Worm (Caenorhabditis elegans) whole organism, mixed stage, embryonic: ENCODE data around the gene lgc-32.

ENCODE experiments used
- ceh-39 ChIP-seq: fragments of 150-350 bp; optimal IDR thresholded peaks from 2 replicates; lab custom pipeline; 2014; ENCODE audit warnings: missing biosample characterization, missing genetic modification characterization
- elt-1 ChIP-seq: sonication (generic microtip); optimal IDR thresholded peaks from 2 replicates; lab custom pipeline; 2017; ENCODE audit warnings: missing genetic modification characterization, mild to moderate bottlenecking, missing compliant biosample characterization, antibody characterized with exemption, moderate library complexity, borderline replicate concordance; ENCODE audit not compliant: insufficient read depth
- lin-13 ChIP-seq: fragments of 150-350 bp; optimal IDR thresholded peaks from 2 replicates; lab custom pipeline; 2014; ENCODE audit warnings: missing biosample characterization, missing genetic modification characterization
- lin-32 ChIP-seq: fragments of 200-800 bp; sonication (Bioruptor generic); optimal IDR thresholded peaks from 2 replicates; lab custom pipeline; 2018; ENCODE audit warnings: mild to moderate bottlenecking, missing genetic modification characterization, missing compliant biosample characterization
- mab-5 ChIP-seq: fragments of 150-350 bp; optimal IDR thresholded peaks from 2 replicates; lab custom pipeline; 2014; ENCODE audit warnings: missing biosample characterization, missing genetic modification characterization
- nhr-12 ChIP-seq: fragments of 150-350 bp; optimal IDR thresholded peaks from 2 replicates; lab custom pipeline; 2014; ENCODE audit warnings: missing biosample characterization, missing genetic modification characterization
- nhr-237 ChIP-seq: fragments of 150-350 bp; optimal IDR thresholded peaks from 2 replicates; lab custom pipeline; 2014; ENCODE audit warnings: missing biosample characterization, missing genetic modification characterization
- nhr-28 ChIP-seq: fragments of 150-350 bp; optimal IDR thresholded peaks from 2 replicates; lab custom pipeline; 2014; ENCODE audit warnings: missing biosample characterization, missing genetic modification characterization
- pha-4 ChIP-seq: fragments of 150-350 bp; optimal IDR thresholded peaks from 2 replicates; lab custom pipeline; 2018; ENCODE audit warnings: missing biosample characterization, missing genetic modification reagents, missing genetic modification characterization
- sptf-1 ChIP-seq: sonication (generic microtip); optimal IDR thresholded peaks from 2 replicates; lab custom pipeline; 2017; ENCODE audit warnings: mild to moderate bottlenecking, missing genetic modification characterization, moderate library complexity, missing compliant biosample characterization
- unc-62 ChIP-seq: fragments of 150-350 bp; optimal IDR thresholded peaks from 2 replicates; lab custom pipeline; 2014; ENCODE audit warnings: missing biosample characterization, missing genetic modification reagents, missing genetic modification characterization
- ztf-11 ChIP-seq: fragments of 150-350 bp; optimal IDR thresholded peaks from 2 replicates; lab custom pipeline; 2014; ENCODE audit warnings: missing biosample characterization, missing genetic modification characterization

- TF ChIP-seq nhr-237 (tag; lab: Kevin White, UChicago) (no peak), ztf-11 (no peak), ceh-39 (tag; lab: Kevin White, UChicago) (no peak), nhr-12 (no peak), lin-13 (tag; lab: Kevin White, UChicago) (no peak), lin-32 (GFP tag; lab: Kevin White, UChicago) (no peak), pha-4 (tag; lab: Kevin White, UChicago) (no peak), mab-5 (tag; lab: Kevin White, UChicago) (no peak), elt-1 (tag; lab: Kevin White, UChicago) (no peak), sptf-1 (tag; lab: Kevin White, UChicago) (no peak), nhr-28 (tag; lab: Kevin White, UChicago) (no peak), unc-62 (GFP tag; lab: Kevin White, UChicago) (no peak)
Measured at ce11 chrX:661727-662330, 10.1 kb upstream of the lgc-32 start, which contains the start of gene rund-1.
